Fruit fly (Drosophila melanogaster): ENCODE results near the gene RNaseX25.

RNaseX25 gene

DNA sequence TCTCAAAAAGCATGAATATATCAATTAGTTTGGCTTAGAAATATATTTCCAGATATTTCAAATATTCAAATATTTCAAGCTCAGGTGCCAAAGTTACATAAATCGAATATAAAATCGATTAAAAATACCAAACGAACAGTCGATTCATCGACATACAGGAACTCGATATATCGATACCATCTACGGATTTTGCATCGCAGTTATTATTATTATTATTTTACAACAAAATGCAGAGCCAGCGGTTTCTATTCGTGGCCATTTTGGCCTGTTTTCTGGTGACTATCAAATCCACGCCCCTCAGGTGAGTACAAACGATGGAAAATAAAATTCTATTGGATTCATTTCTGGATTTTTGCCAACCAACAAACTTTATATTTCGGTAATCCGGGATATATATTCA lies at the start of gene RNaseX25 (continued):
- TF ChIP-seq Ssrp (tag; optimal IDR thresholded peaks at IDR 0.05) (no peak), CG9215 (GFP tag; IDR thresholded peaks at IDR 0.05) (no peak), Camta (GFP tag; optimal IDR thresholded peaks at IDR 0.05) (no peak), klu (GFP tag; IDR thresholded peaks at IDR 0.05) (no peak), maf-S (GFP tag; optimal IDR thresholded peaks at IDR 0.05) (no peak), H2.0 (GFP tag; IDR thresholded peaks at IDR 0.05) (no peak), Hr78 (GFP tag; optimal IDR thresholded peaks at IDR 0.05) (no peak), CG7372 (GFP tag; IDR thresholded peaks at IDR 0.05) (no peak), CG43689 (GFP tag; IDR thresholded peaks at IDR 0.05) (no peak), Opbp (GFP tag; IDR thresholded peaks at IDR 0.05; ENCODE audit: partially characterized antibody) (peak; percentile 92), CG10462 (GFP tag; optimal IDR thresholded peaks at IDR 0.05) (no peak), CG18619 (GFP tag; optimal IDR thresholded peaks at IDR 0.05) (no peak), hth (optimal IDR thresholded peaks at IDR 0.05) (no peak), twi (tag; optimal IDR thresholded peaks at IDR 0.05) (no peak), CG2202 (tag; optimal IDR thresholded peaks at IDR 0.05) (no peak), CG2889 (GFP tag; IDR thresholded peaks at IDR 0.05) (no peak), Bteb2 (GFP tag; optimal IDR thresholded peaks at IDR 0.05) (no peak), CG12299 (tag; optimal IDR thresholded peaks at IDR 0.05) (no peak), CG2129 (GFP tag; IDR thresholded peaks at IDR 0.05; ENCODE audit: partially characterized antibody) (peak; percentile 86), ssp (GFP tag; IDR thresholded peaks at IDR 0.05) (no peak), CG4360 (GFP tag; IDR thresholded peaks at IDR 0.05) (no peak), Hey (tag; optimal IDR thresholded peaks at IDR 0.05) (no peak), CG4854 (GFP tag; optimal IDR thresholded peaks at IDR 0.05) (no peak), repo (GFP tag; optimal IDR thresholded peaks at IDR 0.05) (no peak), CG13624 (GFP tag; optimal IDR thresholded peaks at IDR 0.05) (peak; percentile 35), CG17829 (tag; optimal IDR thresholded peaks at IDR 0.05) (peak; percentile 15), Doc3 (GFP tag; IDR thresholded peaks at IDR 0.05; ENCODE audit: partially characterized antibody) (peak; percentile 96), Atf3 (GFP tag; optimal IDR thresholded peaks at IDR 0.05) (no peak), gt (GFP tag; IDR thresholded peaks at IDR 0.05) (no peak), sqz (GFP tag; optimal IDR thresholded peaks at IDR 0.05) (no peak), az2 (GFP tag; optimal IDR thresholded peaks at IDR 0.05) (no peak), sug (tag; optimal IDR thresholded peaks at IDR 0.05) (no peak), ERR (GFP tag; optimal IDR thresholded peaks at IDR 0.05) (no peak), Elba2 (GFP tag; optimal IDR thresholded peaks at IDR 0.05) (no peak), trem (tag; optimal IDR thresholded peaks at IDR 0.05) (peak; percentile 2), Awh (GFP tag; IDR thresholded peaks at IDR 0.05) (no peak), NFAT (GFP tag; IDR thresholded peaks at IDR 0.05) (no peak), E2f2 (GFP tag; IDR thresholded peaks at IDR 0.05) (peak; percentile 92), jumu (GFP tag; optimal IDR thresholded peaks at IDR 0.05) (no peak), CG6654 (GFP tag; optimal IDR thresholded peaks at IDR 0.05) (no peak), GATAe (GFP tag; conservative IDR thresholded peaks at IDR 0.05) (no peak), HLH4C (GFP tag; IDR thresholded peaks at IDR 0.05; ENCODE audit: partially characterized antibody) (peak; percentile 95), bowl (GFP tag; IDR thresholded peaks at IDR 0.05) (no peak), CG2120 (GFP tag; optimal IDR thresholded peaks at IDR 0.05) (no peak), zf30C (GFP tag; optimal IDR thresholded peaks at IDR 0.05) (no peak), tin (GFP tag; optimal IDR thresholded peaks at IDR 0.05) (no peak), shn (GFP tag; optimal IDR thresholded peaks at IDR 0.05) (no peak), CG6683 (GFP tag; optimal IDR thresholded peaks at IDR 0.05) (no peak), CG17385 (GFP tag; optimal IDR thresholded peaks at IDR 0.05) (no peak), CG8281 (tag; optimal IDR thresholded peaks at IDR 0.05) (no peak), Fer3 (tag; optimal IDR thresholded peaks at IDR 0.05) (no peak), ac (GFP tag; optimal IDR thresholded peaks at IDR 0.05) (no peak), CG14710 (tag; optimal IDR thresholded peaks at IDR 0.05) (peak; percentile 10)

Data from whole organism, embryonic.